Fruit fly (Drosophila melanogaster) whole organism, adult: ENCODE results near the gene mRpL14.

Experiments
- CG11617 ChIP-seq: fragments of 200-800 bp; sonication (Bioruptor generic); optimal IDR thresholded peaks from 2 replicates; lab custom pipeline; 2017; ENCODE audit warnings: mild to moderate bottlenecking, missing biosample characterization, missing genetic modification reagents, missing genetic modification characterization
- CG1620 ChIP-seq: fragments of 200-800 bp; sonication (Bioruptor generic); optimal IDR thresholded peaks from 2 replicates; lab custom pipeline; 2016; ENCODE audit warnings: missing biosample characterization, missing genetic modification characterization
- CG7101 ChIP-seq: fragments of 200-800 bp; sonication (Bioruptor generic); optimal IDR thresholded peaks from 2 replicates; lab custom pipeline; 2018; ENCODE audit warnings: missing biosample characterization, mild to moderate bottlenecking, missing genetic modification characterization, moderate library complexity
- toe ChIP-seq: fragments of 200-800 bp; sonication (Bioruptor generic); optimal IDR thresholded peaks from 2 replicates; lab custom pipeline; 2016; ENCODE audit warnings: missing biosample characterization, missing genetic modification characterization

DNA sequence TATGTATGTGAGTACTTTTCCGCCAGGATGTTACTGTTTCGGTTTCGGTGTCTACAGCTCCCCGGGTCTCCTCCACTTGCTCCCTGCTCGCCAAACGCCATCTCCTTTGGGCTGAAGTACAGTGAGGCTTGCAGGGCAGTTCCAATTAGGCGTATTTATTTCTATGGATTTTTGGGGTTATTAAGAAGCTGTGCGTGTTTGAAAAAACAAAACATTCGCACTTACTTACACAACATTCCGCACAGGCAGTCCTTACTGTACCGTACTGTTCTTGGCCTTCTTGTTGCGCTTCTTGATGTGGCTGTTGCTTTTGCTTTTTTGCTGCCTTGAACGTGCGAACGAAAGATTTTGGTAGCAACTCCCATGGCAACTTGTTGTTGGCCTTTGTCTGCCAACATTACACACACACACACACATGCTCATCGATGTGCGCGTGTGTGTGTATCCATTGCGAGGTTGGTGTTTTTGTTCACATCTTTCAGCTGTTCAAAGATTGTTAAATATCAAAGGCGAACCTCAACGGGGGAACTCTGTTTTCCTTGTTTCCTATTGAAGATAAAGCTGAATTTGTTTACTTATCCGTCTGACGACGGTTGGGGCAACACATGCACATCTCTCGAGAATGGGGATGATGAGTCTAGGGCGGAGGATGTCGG is 22.4 kb downstream of the mRpL14 start:
- TF ChIP-seq CG11617 (GFP tag; lab: Kevin White, UChicago) (no peak), CG1620 (GFP tag; lab: Kevin White, UChicago) (no peak), toe (GFP tag; lab: Kevin White, UChicago) (no peak), CG7101 (tag; lab: Kevin White, UChicago) (no peak)
